Worm (Caenorhabditis elegans) whole organism, early embryonic: ENCODE measurements around the gene F54F2.6.

Source experiments
- aly-1 ChIP-seq: sonication (generic microtip); optimal IDR thresholded peaks from 2 replicates; lab custom pipeline; 2016; ENCODE audit warnings: missing genetic modification characterization, missing compliant biosample characterization
- ceh-36 ChIP-seq: sonication (generic microtip); optimal IDR thresholded peaks from 2 replicates; lab custom pipeline; 2016; ENCODE audit warnings: missing genetic modification characterization, inconsistent platforms, missing compliant biosample characterization
- flt-1 ChIP-seq: fragments of 200-800 bp; sonication (Bioruptor generic); IDR thresholded peaks from 2 replicates; pipeline ENCODE4 v1.3.6; 2022; ENCODE audit warnings: missing genetic modification characterization, missing compliant biosample characterization
- hnd-1 ChIP-seq: sonication (generic microtip); optimal IDR thresholded peaks from 2 replicates; lab custom pipeline; 2016; ENCODE audit warnings: missing genetic modification characterization, missing compliant biosample characterization
- tra-4 ChIP-seq: sonication (generic microtip); optimal IDR thresholded peaks from 2 replicates; lab custom pipeline; 2017; ENCODE audit warnings: missing genetic modification characterization, missing compliant biosample characterization

ce11 chrIII:8775953-8776352 lies 24.5 kb downstream of the F54F2.6 start, which contains the start of gene snap-29:
- TF ChIP-seq flt-1 (GFP tag; lab: Robert Waterston, UW) (no peak), hnd-1 (tag; lab: Kevin White, UChicago) (no peak), tra-4 (tag; lab: Kevin White, UChicago) (no peak), aly-1 (no peak), ceh-36 (tag; lab: Kevin White, UChicago) (no peak)
